Fruit fly (Drosophila melanogaster) whole organism, embryonic: Measurements from ENCODE around the gene CG43658.

ENCODE experiments used
- Antp ChIP-seq: fragments of 200-800 bp; sonication (Bioruptor generic); optimal IDR thresholded peaks from 3 replicates; lab custom pipeline; 2016; ENCODE audit warnings: missing biosample characterization, missing genetic modification characterization
- Bteb2 ChIP-seq: fragments of 200-800 bp; sonication (Bioruptor generic); optimal IDR thresholded peaks from 2 replicates; lab custom pipeline; 2016; ENCODE audit warnings: missing biosample characterization, missing genetic modification characterization
- CG10267 ChIP-seq: fragments of 200-800 bp; sonication (Bioruptor generic); optimal IDR thresholded peaks from 2 replicates; lab custom pipeline; 2018; ENCODE audit warnings: missing biosample characterization, mild to moderate bottlenecking, missing genetic modification characterization, moderate library complexity
- CG12219 ChIP-seq: fragments of 200-800 bp; sonication (Bioruptor generic); optimal IDR thresholded peaks from 3 replicates; lab custom pipeline; 2018; ENCODE audit warnings: missing biosample characterization, mild to moderate bottlenecking, missing genetic modification characterization
- CG12391 ChIP-seq: fragments of 200-800 bp; sonication (Bioruptor generic); optimal IDR thresholded peaks from 3 replicates; lab custom pipeline; 2018; ENCODE audit warnings: missing biosample characterization, mild to moderate bottlenecking, missing genetic modification characterization, moderate library complexity
- CG12769 ChIP-seq: fragments of 200-800 bp; sonication (Bioruptor generic); optimal IDR thresholded peaks from 2 replicates; lab custom pipeline; 2019; ENCODE audit warnings: missing biosample characterization, mild to moderate bottlenecking, missing genetic modification characterization, moderate library complexity
- CG13287 ChIP-seq: fragments of 200-800 bp; sonication (Bioruptor generic); IDR thresholded peaks from 2 replicates; pipeline ENCODE4 v1.3.6; 2022; ENCODE audit warnings: missing biosample characterization, missing genetic modification characterization; ENCODE audit not compliant: partially characterized antibody
- CG14441 ChIP-seq: fragments of 200-800 bp; sonication (Bioruptor generic); IDR thresholded peaks from 2 replicates; pipeline ENCODE4 v1.3.6; 2022; ENCODE audit warnings: missing biosample characterization, missing genetic modification characterization
- CG14965 ChIP-seq: fragments of 200-800 bp; sonication (Bioruptor generic); optimal IDR thresholded peaks from 2 replicates; lab custom pipeline; 2016; ENCODE audit warnings: missing biosample characterization, missing genetic modification characterization, borderline replicate concordance
- CG15011 ChIP-seq: fragments of 200-800 bp; sonication (Bioruptor generic); optimal IDR thresholded peaks from 3 replicates; lab custom pipeline; 2018; ENCODE audit warnings: missing biosample characterization, mild to moderate bottlenecking, missing genetic modification characterization
- CG1647 ChIP-seq: fragments of 200-800 bp; sonication (Bioruptor generic); optimal IDR thresholded peaks from 3 replicates; lab custom pipeline; 2016; ENCODE audit warnings: missing biosample characterization, missing genetic modification characterization
- CG1792 ChIP-seq: fragments of 200-800 bp; sonication (Bioruptor generic); optimal IDR thresholded peaks from 2 replicates; lab custom pipeline; 2016; ENCODE audit warnings: missing biosample characterization, missing genetic modification characterization
- CG1832 ChIP-seq: fragments of 200-800 bp; sonication (Bioruptor generic); optimal IDR thresholded peaks from 2 replicates; lab custom pipeline; 2017; ENCODE audit warnings: missing biosample characterization, mild to moderate bottlenecking, missing genetic modification characterization, inconsistent platforms
- CG31224 ChIP-seq: fragments of 200-800 bp; sonication (Bioruptor generic); IDR thresholded peaks from 2 replicates; pipeline ENCODE4 v1.3.6; 2022; ENCODE audit warnings: missing biosample characterization, missing genetic modification characterization
- CG3163 ChIP-seq: fragments of 200-800 bp; sonication (Bioruptor generic); optimal IDR thresholded peaks from 3 replicates; lab custom pipeline; 2016; ENCODE audit warnings: missing biosample characterization, missing genetic modification characterization
- CG3281 ChIP-seq: fragments of 200-800 bp; sonication (Bioruptor generic); optimal IDR thresholded peaks from 3 replicates; lab custom pipeline; 2017; ENCODE audit warnings: missing biosample characterization, mild to moderate bottlenecking, missing genetic modification characterization
- CG42726 ChIP-seq: fragments of 200-800 bp; sonication (Bioruptor generic); IDR thresholded peaks from 2 replicates; pipeline ENCODE4 v1.3.6; 2022; ENCODE audit warnings: missing biosample characterization, missing genetic modification characterization; ENCODE audit not compliant: partially characterized antibody
- CG4617 ChIP-seq: fragments of 200-800 bp; sonication (Bioruptor generic); optimal IDR thresholded peaks from 3 replicates; lab custom pipeline; 2016; ENCODE audit warnings: missing biosample characterization, missing genetic modification characterization, borderline replicate concordance
- CG6689 ChIP-seq: fragments of 200-800 bp; sonication (Bioruptor generic); IDR thresholded peaks from 2 replicates; pipeline ENCODE4 v1.3.6; 2022; ENCODE audit warnings: missing biosample characterization, missing genetic modification characterization
- CG6791 ChIP-seq: fragments of 200-800 bp; sonication (Bioruptor generic); IDR thresholded peaks from 3 replicates; pipeline ENCODE4 v1.3.6; 2022; ENCODE audit warnings: missing biosample characterization, missing genetic modification characterization; ENCODE audit not compliant: partially characterized antibody
- CG7357 ChIP-seq: fragments of 200-800 bp; sonication (Bioruptor generic); IDR thresholded peaks from 3 replicates; pipeline ENCODE4 v1.3.6; 2022; ENCODE audit warnings: missing biosample characterization, missing genetic modification characterization
- CG7786 ChIP-seq: fragments of 200-800 bp; sonication (Bioruptor generic); optimal IDR thresholded peaks from 2 replicates; lab custom pipeline; 2016; ENCODE audit warnings: missing biosample characterization, missing genetic modification characterization
- CG9817 ChIP-seq: fragments of 200-800 bp; sonication (Bioruptor generic); optimal IDR thresholded peaks from 2 replicates; lab custom pipeline; 2018; ENCODE audit warnings: missing biosample characterization, mild to moderate bottlenecking, missing genetic modification characterization, moderate library complexity
- CG9876 ChIP-seq: fragments of 200-800 bp; sonication (Bioruptor generic); optimal IDR thresholded peaks from 2 replicates; lab custom pipeline; 2016; ENCODE audit warnings: missing biosample characterization, missing genetic modification characterization
- Dip2 ChIP-seq: fragments of 200-800 bp; sonication (Bioruptor generic); IDR thresholded peaks from 2 replicates; pipeline ENCODE4 v1.3.6; 2022; ENCODE audit warnings: missing biosample characterization, missing genetic modification characterization
- Doc2 ChIP-seq: fragments of 200-800 bp; sonication (Bioruptor generic); IDR thresholded peaks from 2 replicates; pipeline ENCODE4 v1.3.6; 2022; ENCODE audit warnings: missing biosample characterization, missing genetic modification characterization
- Fer1 ChIP-seq: fragments of 200-800 bp; sonication (Bioruptor generic); optimal IDR thresholded peaks from 2 replicates; lab custom pipeline; 2017; ENCODE audit warnings: missing biosample characterization, mild to moderate bottlenecking, missing genetic modification characterization
- HmgD ChIP-seq: fragments of 200-800 bp; sonication (Bioruptor generic); optimal IDR thresholded peaks from 3 replicates; lab custom pipeline; 2016; ENCODE audit warnings: missing biosample characterization, missing genetic modification characterization
- HmgZ ChIP-seq: fragments of 200-800 bp; sonication (Bioruptor generic); optimal IDR thresholded peaks from 2 replicates; lab custom pipeline; 2018; ENCODE audit warnings: missing biosample characterization, mild to moderate bottlenecking, missing genetic modification characterization
- Hmx ChIP-seq: fragments of 200-800 bp; sonication (Bioruptor generic); optimal IDR thresholded peaks from 2 replicates; lab custom pipeline; 2016; ENCODE audit warnings: missing biosample characterization, missing genetic modification characterization
- Med ChIP-seq: fragments of 200-800 bp; sonication (Bioruptor generic); peaks from one replicate; lab custom pipeline; 2016; ENCODE audit warnings: missing biosample characterization, missing genetic modification characterization, mild to moderate bottlenecking, inconsistent platforms, moderate library complexity
- Meics ChIP-seq: fragments of 200-800 bp; sonication (Bioruptor generic); optimal IDR thresholded peaks from 2 replicates; lab custom pipeline; 2017; ENCODE audit warnings: missing biosample characterization, mild to moderate bottlenecking, missing genetic modification characterization
- Myb ChIP-seq: fragments of 200-800 bp; sonication (Bioruptor generic); optimal IDR thresholded peaks from 2 replicates; lab custom pipeline; 2016; ENCODE audit warnings: missing biosample characterization, missing genetic modification characterization
- NFAT ChIP-seq: fragments of 200-800 bp; sonication (Bioruptor generic); IDR thresholded peaks from 2 replicates; pipeline ENCODE4 v1.3.6; 2022; ENCODE audit warnings: missing biosample characterization, missing genetic modification characterization
- Neu2 ChIP-seq: fragments of 200-800 bp; sonication (Bioruptor generic); optimal IDR thresholded peaks from 3 replicates; lab custom pipeline; 2016; ENCODE audit warnings: missing biosample characterization, missing genetic modification characterization, borderline replicate concordance
- Opbp ChIP-seq: fragments of 200-800 bp; sonication (Bioruptor generic); IDR thresholded peaks from 3 replicates; pipeline ENCODE4 v1.3.6; 2022; ENCODE audit warnings: missing biosample characterization, missing genetic modification characterization; ENCODE audit not compliant: partially characterized antibody
- ap ChIP-seq: fragments of 200-800 bp; sonication (Bioruptor generic); IDR thresholded peaks from 2 replicates; pipeline ENCODE4 v1.3.6; 2022; ENCODE audit warnings: missing biosample characterization, missing genetic modification characterization
- crp ChIP-seq, 2 experiments: fragments of 200-800 bp; sonication (Bioruptor generic); optimal IDR thresholded peaks; 2 replicates in 1 of 2; 3 replicates in 1 of 2; lab custom pipeline; 2017; ENCODE audit warnings: missing biosample characterization in 2 of 2, missing genetic modification characterization in 2 of 2, mild to moderate bottlenecking in 1 of 2, moderate library complexity in 1 of 2
- cwo ChIP-seq: fragments of 200-800 bp; sonication (Bioruptor generic); optimal IDR thresholded peaks from 3 replicates; lab custom pipeline; 2017; ENCODE audit warnings: missing biosample characterization, missing genetic modification characterization, mild to moderate bottlenecking, moderate library complexity, missing genetic modification reagents
- gcm2 ChIP-seq: fragments of 200-800 bp; sonication (Bioruptor generic); optimal IDR thresholded peaks from 2 replicates; lab custom pipeline; 2016; ENCODE audit warnings: missing biosample characterization, missing genetic modification characterization
- h ChIP-seq: fragments of >200 bp; optimal IDR thresholded peaks from 2 replicates; lab custom pipeline; 2017
- hkb ChIP-seq, 2 experiments: fragments of 200-800 bp in 1 of 2; fragments of >200 bp in 1 of 2; sonication (Bioruptor generic) in 1 of 2; IDR thresholded peaks in 1 of 2; optimal IDR thresholded peaks in 1 of 2; 2 replicates each; pipeline versions ENCODE4 v1.3.6 to Lab custom; 2017 to 2022; ENCODE audit warnings: missing biosample characterization in 1 of 2, missing genetic modification characterization in 1 of 2
- jigr1 ChIP-seq: fragments of 200-800 bp; sonication (Bioruptor generic); IDR thresholded peaks from 3 replicates; pipeline ENCODE4 v1.3.6; 2022; ENCODE audit warnings: missing biosample characterization, missing genetic modification characterization
- jumu ChIP-seq: fragments of 200-800 bp; sonication (Bioruptor generic); optimal IDR thresholded peaks from 3 replicates; lab custom pipeline; 2016; ENCODE audit warnings: missing biosample characterization, missing genetic modification characterization
- nau ChIP-seq: fragments of 200-800 bp; sonication (Bioruptor generic); optimal IDR thresholded peaks from 3 replicates; lab custom pipeline; 2017; ENCODE audit warnings: missing biosample characterization, mild to moderate bottlenecking, missing genetic modification characterization, missing genetic modification reagents
- peb ChIP-seq: fragments of 200-800 bp; sonication (Bioruptor generic); IDR thresholded peaks from 2 replicates; pipeline ENCODE4 v1.3.6; 2022; ENCODE audit warnings: missing biosample characterization, missing genetic modification characterization
- pfk ChIP-seq: fragments of 200-800 bp; sonication (Bioruptor generic); optimal IDR thresholded peaks from 2 replicates; lab custom pipeline; 2018; ENCODE audit warnings: missing biosample characterization, mild to moderate bottlenecking, missing genetic modification characterization, moderate library complexity
- rib ChIP-seq: fragments of 200-800 bp; sonication (Bioruptor generic); IDR thresholded peaks from 2 replicates; pipeline ENCODE4 v1.3.6; 2022; ENCODE audit warnings: missing biosample characterization, missing genetic modification characterization
- sd ChIP-seq: fragments of 200-800 bp; sonication (Bioruptor generic); optimal IDR thresholded peaks from 3 replicates; lab custom pipeline; 2018; ENCODE audit warnings: missing biosample characterization, mild to moderate bottlenecking, missing genetic modification characterization, moderate library complexity
- slou ChIP-seq: fragments of 200-800 bp; sonication (Bioruptor generic); optimal IDR thresholded peaks from 3 replicates; lab custom pipeline; 2016; ENCODE audit warnings: missing biosample characterization, missing genetic modification characterization
- ssp ChIP-seq: fragments of 200-800 bp; sonication (Bioruptor generic); IDR thresholded peaks from 2 replicates; pipeline ENCODE4 v1.3.6; 2022; ENCODE audit warnings: missing biosample characterization, missing genetic modification characterization

CG43658 gene

dm6 chrX:17421987-17422386 is 139.0 kb downstream of the CG43658 start, which contains the start of gene CG8611 (continued):
- TF ChIP-seq CG1832 (no peak), peb (no peak), CG6689 (no peak), pfk (no peak), CG9876 (GFP tag; lab: Kevin White, UChicago) (no peak), Myb (GFP tag; lab: Kevin White, UChicago) (peak; percentile 89), Doc2 (GFP tag; lab: Robert Waterston, UW) (no peak), Antp (no peak), ap (GFP tag; lab: Robert Waterston, UW) (no peak), CG12769 (tag; lab: Kevin White, UChicago) (no peak), CG12391 (tag; lab: Kevin White, UChicago) (no peak), CG1792 (GFP tag; lab: Kevin White, UChicago) (no peak), CG12219 (no peak), ssp (no peak), CG3281 (GFP tag; lab: Kevin White, UChicago) (no peak), CG9817 (tag; lab: Kevin White, UChicago) (no peak), CG7786 (GFP tag; lab: Kevin White, UChicago) (no peak), Dip2 (GFP tag; lab: Robert Waterston, UW) (no peak), Meics (no peak), Hmx (GFP tag; lab: Kevin White, UChicago) (no peak), gcm2 (GFP tag; lab: Kevin White, UChicago) (no peak), CG3163 (no peak), CG6791 (peak; percentile 54; the same call in 2 of the 3 replicates), crp (GFP tag; optimal IDR thresholded peaks at IDR 0.05; lab: Kevin White, UChicago) (peak in 1 of 2 experiments; percentile 81), HmgZ (tag; lab: Kevin White, UChicago) (peak; percentile 5), CG4617 (GFP tag; lab: Kevin White, UChicago) (peak; percentile 19), CG42726 (GFP tag; lab: Robert Waterston, UW) (peak; percentile 53; the same call in 1 of the 2 replicates), CG15011 (no peak), nau (no peak), jumu (no peak), Med (GFP tag; lab: Kevin White, UChicago) (peak; percentile 73), NFAT (no peak), cwo (GFP tag; lab: Kevin White, UChicago) (peak; percentile 52), CG14441 (no peak), jigr1 (no peak), slou (GFP tag; lab: Kevin White, UChicago) (no peak), HmgD (GFP tag; lab: Kevin White, UChicago) (peak; percentile 3), rib (GFP tag; lab: Robert Waterston, UW) (no peak), Fer1 (GFP tag; lab: Kevin White, UChicago) (no peak), CG14965 (GFP tag; lab: Kevin White, UChicago) (no peak), Opbp (GFP tag; lab: Robert Waterston, UW) (0 out of 3 replicates have a peak, but pooled peaks have one; percentile 28), CG13287 (GFP tag; lab: Robert Waterston, UW) (peak; percentile 44; the same call in 1 of the 2 replicates), sd (tag; lab: Kevin White, UChicago) (no peak), CG7357 (GFP tag; lab: Robert Waterston, UW) (no peak), hkb (optimal IDR thresholded peaks at IDR 0.05; lab: Kevin White, UChicago) (peak; percentile 3), hkb (GFP tag; IDR thresholded peaks at IDR 0.05; lab: Robert Waterston, UW) (no peak), CG10267 (tag; lab: Kevin White, UChicago) (peak; percentile 57), Bteb2 (no peak), Neu2 (GFP tag; lab: Kevin White, UChicago) (no peak), CG31224 (GFP tag; lab: Robert Waterston, UW) (no peak), CG1647 (GFP tag; lab: Kevin White, UChicago) (no peak), h (lab: Kevin White, UChicago) (no peak)
